Fruit fly (Drosophila melanogaster): ENCODE data around the gene CG17162.

CG17162 gene

dm6 chrX:23096818-23097129 is 239 bp upstream of the CG17162 start:
- peak; percentile 35 for TF ChIP-seq gem (tag; optimal IDR thresholded peaks at IDR 0.05)
- TF ChIP-seq phol (tag; optimal IDR thresholded peaks at IDR 0.05), result peak; percentile 21
- 0 out of 2 replicates have a peak, but pooled peaks have one; percentile 7 for TF ChIP-seq CG6689 (GFP tag; IDR thresholded peaks at IDR 0.05)
- TF ChIP-seq gce (GFP tag; IDR thresholded peaks at IDR 0.05), result no peak
- TF ChIP-seq pan (optimal IDR thresholded peaks at IDR 0.05), result no peak
- TF ChIP-seq pan (GFP tag; optimal IDR thresholded peaks at IDR 0.05 in 1 of 2, IDR thresholded peaks at IDR 0.05 in 1 of 2), result peak in 1 of 2 experiments; percentile 36
- no peak for TF ChIP-seq Optix (GFP tag; IDR thresholded peaks at IDR 0.05)
- peak; percentile 30 for TF ChIP-seq sens (GFP tag)
- peak; percentile 15; the same call in 1 of the 2 replicates for TF ChIP-seq CG10366 (GFP tag; IDR thresholded peaks at IDR 0.05)
- TF ChIP-seq CG17361 (GFP tag; IDR thresholded peaks at IDR 0.05), result 0 out of 3 replicates have a peak, but pooled peaks have one; percentile 32
- TF ChIP-seq slbo (GFP tag; IDR thresholded peaks at IDR 0.05), result peak; percentile 27; the same call in 1 of the 2 replicates
- no peak for TF ChIP-seq CG15073 (GFP tag; optimal IDR thresholded peaks at IDR 0.05)
- TF ChIP-seq CG17359 (tag; optimal IDR thresholded peaks at IDR 0.05), result no peak
- TF ChIP-seq CoRest (tag; optimal IDR thresholded peaks at IDR 0.05), result peak; percentile 3
- peak; percentile 31; the same call in 1 of the 2 replicates for TF ChIP-seq Rfx (GFP tag; IDR thresholded peaks at IDR 0.05)
- TF ChIP-seq Ssrp (tag; optimal IDR thresholded peaks at IDR 0.05), result peak; percentile 13
- TF ChIP-seq lola (GFP tag; optimal IDR thresholded peaks at IDR 0.05), result peak in 1 of 3 experiments; percentile 14
- peak; percentile 19; the same call in 1 of the 2 replicates for TF ChIP-seq lmd (GFP tag; IDR thresholded peaks at IDR 0.05)
- peak; percentile 43 for TF ChIP-seq tio (GFP tag; optimal IDR thresholded peaks at IDR 0.05)
- TF ChIP-seq CG18262 (tag; optimal IDR thresholded peaks at IDR 0.05), result peak; percentile 12
- TF ChIP-seq dmrt99B (tag; optimal IDR thresholded peaks at IDR 0.05), result peak; percentile 7

DNA sequence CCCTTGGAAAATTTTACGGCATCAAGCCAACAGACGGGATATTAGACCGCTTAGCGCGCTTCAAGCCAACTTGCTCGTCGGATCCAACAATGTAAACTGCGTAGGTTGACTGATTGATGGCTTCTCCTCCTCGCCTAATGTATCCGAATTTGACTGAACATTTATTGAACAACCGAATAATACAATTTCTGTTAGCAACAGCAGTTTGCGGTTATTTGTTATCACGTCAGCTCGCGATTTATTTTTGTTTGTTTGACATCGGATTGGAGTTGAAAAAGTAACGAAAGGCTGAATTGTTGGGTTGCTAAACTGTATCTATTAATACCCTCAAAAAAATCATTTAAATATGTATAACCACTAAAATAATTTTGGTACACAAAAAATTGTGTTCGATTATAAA is 4.0 kb downstream of the CG17162 start, which contains the start of gene CG17159:
CG17159 (minus strand) TSS at position 101 of the 400 bp plus-strand sequence.
- no peak for TF ChIP-seq CG33557 (GFP tag; optimal IDR thresholded peaks at IDR 0.05)
- no peak for TF ChIP-seq CG14965 (GFP tag; optimal IDR thresholded peaks at IDR 0.05; ENCODE audit: borderline replicate concordance)
- TF ChIP-seq zfh2 (GFP tag; optimal IDR thresholded peaks at IDR 0.05), result no peak
- TF ChIP-seq twi (tag; optimal IDR thresholded peaks at IDR 0.05), result no peak
- TF ChIP-seq CG7963 (GFP tag; IDR thresholded peaks at IDR 0.05; ENCODE audit: partially characterized antibody), result no peak
- no peak for TF ChIP-seq CG10267 (tag; optimal IDR thresholded peaks at IDR 0.05)
- TF ChIP-seq Drgx (GFP tag; IDR thresholded peaks at IDR 0.05), result no peak
- TF ChIP-seq crp (GFP tag; optimal IDR thresholded peaks at IDR 0.05), result no peak
- TF ChIP-seq zf30C (GFP tag; optimal IDR thresholded peaks at IDR 0.05), result no peak
- TF ChIP-seq Oli (tag; optimal IDR thresholded peaks at IDR 0.05), result no peak
- TF ChIP-seq Awh (GFP tag; IDR thresholded peaks at IDR 0.05), result no peak
- TF ChIP-seq vfl (GFP tag; optimal IDR thresholded peaks at IDR 0.05), result no peak
- no peak for TF ChIP-seq CG12104 (GFP tag; optimal IDR thresholded peaks at IDR 0.05)
- TF ChIP-seq CG3847 (GFP tag; IDR thresholded peaks at IDR 0.05), result no peak
- no peak for TF ChIP-seq zfh1 (GFP tag; IDR thresholded peaks at IDR 0.05)

DNA sequence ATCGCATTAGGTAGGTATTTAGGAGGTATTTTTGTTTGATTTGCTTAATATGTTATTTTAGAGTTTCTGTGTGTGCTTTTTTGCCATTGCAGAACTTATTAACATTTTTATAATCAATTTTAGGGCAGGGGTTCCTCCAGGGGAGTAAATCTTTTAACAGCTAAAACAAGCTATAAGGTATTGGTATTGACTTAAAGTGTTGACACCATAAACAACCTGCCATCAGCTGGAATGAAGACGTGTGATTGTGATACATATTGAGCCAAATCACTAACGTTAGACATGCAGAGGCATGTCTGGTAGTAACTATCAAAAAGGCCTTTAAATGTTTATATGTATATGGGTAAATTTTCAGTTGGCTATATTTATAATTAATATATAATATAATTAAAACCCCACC is 4.7 kb downstream of the CG17162 start:
- TF ChIP-seq CG10209 (GFP tag; optimal IDR thresholded peaks at IDR 0.05) (peak; percentile 6), CG10543 (GFP tag; optimal IDR thresholded peaks at IDR 0.05) (peak; percentile 20), caup (GFP tag; optimal IDR thresholded peaks at IDR 0.05; ENCODE audit: severe bottlenecking) (peak; percentile 41), CG3281 (GFP tag; optimal IDR thresholded peaks at IDR 0.05) (peak; percentile 31), Med (GFP tag) (peak; percentile 83), ewg (GFP tag; optimal IDR thresholded peaks at IDR 0.05) (no peak), fd3F (GFP tag; optimal IDR thresholded peaks at IDR 0.05) (peak; percentile 27), Rfx (GFP tag; IDR thresholded peaks at IDR 0.05) (peak; percentile 50; the same call in 1 of the 2 replicates), pfk (GFP tag; optimal IDR thresholded peaks at IDR 0.05) (no peak), CG12769 (tag; optimal IDR thresholded peaks at IDR 0.05) (peak; percentile 9), HHEX (GFP tag; optimal IDR thresholded peaks at IDR 0.05) (peak; percentile 39), CHES-1-like (GFP tag; optimal IDR thresholded peaks at IDR 0.05) (no peak), lab (GFP tag; optimal IDR thresholded peaks at IDR 0.05) (peak; percentile 62), CG6765 (GFP tag; optimal IDR thresholded peaks at IDR 0.05) (peak; percentile 9)
